Worm (Caenorhabditis elegans): ENCODE results near the gene tbx-37.

The tbx-37 gene

DNA sequence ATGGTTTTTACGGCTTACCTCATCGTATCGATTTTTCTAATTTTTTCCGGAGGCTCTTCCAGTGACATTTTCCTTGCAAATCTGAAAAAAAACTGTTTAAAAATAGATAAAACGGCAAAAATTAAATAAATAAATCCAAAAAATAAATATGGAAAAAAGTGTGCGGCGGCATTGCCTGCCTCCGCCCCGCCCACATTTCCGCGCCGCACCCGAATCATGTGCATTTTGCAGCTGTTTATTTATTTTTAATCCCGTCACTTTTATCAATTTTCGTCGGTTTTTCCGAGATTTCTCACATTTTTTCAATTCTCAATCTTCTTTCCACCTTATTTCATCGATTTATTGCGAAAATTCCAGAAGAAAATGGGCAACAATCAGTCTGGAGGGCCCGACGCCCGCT, 9.9 kb upstream of the tbx-37 start, which contains the start of the genes Y47D3A.14 and aakb-2 (continued):
- TF ChIP-seq snpc-4 (GFP tag; optimal IDR thresholded peaks at IDR 0.05) (no peak), snpc-4 (tag; optimal IDR thresholded peaks at IDR 0.05) (peak in 1 of 4 experiments; percentile 6), rpc-1 (optimal IDR thresholded peaks at IDR 0.05) (peak; percentile 19), rpc-1 (tag; optimal IDR thresholded peaks at IDR 0.05) (no peak), snpc-3.4 (tag; optimal IDR thresholded peaks at IDR 0.05) (peak; percentile 39)

ce11 chrIII:11234742-11235141, 7.8 kb upstream of the tbx-37 start, which contains the start of gene Y47D3A.34:
Gene Y47D3A.34 (minus strand): TSS chrIII:11234861.
- TF ChIP-seq snpc-3.4 (tag; optimal IDR thresholded peaks at IDR 0.05) = no peak
- no peak for TF ChIP-seq lsl-1 (GFP tag; optimal IDR thresholded peaks at IDR 0.05)
- TF ChIP-seq ccch-3 (GFP tag; optimal IDR thresholded peaks at IDR 0.05) = no peak
- TF ChIP-seq ceh-58 (GFP tag; IDR thresholded peaks at IDR 0.05) = no peak
- TF ChIP-seq B0336.3 (GFP tag; IDR thresholded peaks at IDR 0.05) = no peak

ce11 chrIII:11231969-11232368, 5.0 kb upstream of the tbx-37 start, which contains the start of gene elo-8:
Gene elo-8 (minus strand): TSS chrIII:11232069.
- TF ChIP-seq B0019.2 (GFP tag; conservative IDR thresholded peaks at IDR 0.05) = no peak
- no peak for TF ChIP-seq madf-10 (tag; optimal IDR thresholded peaks at IDR 0.05)
- TF ChIP-seq attf-6 (GFP tag; IDR thresholded peaks at IDR 0.05) = no peak
- TF ChIP-seq Y56A3A.18 (GFP tag; IDR thresholded peaks at IDR 0.05) = no peak
- no peak for TF ChIP-seq ceh-40 (GFP tag; IDR thresholded peaks at IDR 0.05)
- no peak for TF ChIP-seq rpc-1 (optimal IDR thresholded peaks at IDR 0.05)
- TF ChIP-seq rpc-1 (tag; optimal IDR thresholded peaks at IDR 0.05) = no peak
- TF ChIP-seq lir-1 (GFP tag; conservative IDR thresholded peaks at IDR 0.05) = no peak
- no peak for TF ChIP-seq dpl-1 (GFP tag; optimal IDR thresholded peaks at IDR 0.05)

DNA sequence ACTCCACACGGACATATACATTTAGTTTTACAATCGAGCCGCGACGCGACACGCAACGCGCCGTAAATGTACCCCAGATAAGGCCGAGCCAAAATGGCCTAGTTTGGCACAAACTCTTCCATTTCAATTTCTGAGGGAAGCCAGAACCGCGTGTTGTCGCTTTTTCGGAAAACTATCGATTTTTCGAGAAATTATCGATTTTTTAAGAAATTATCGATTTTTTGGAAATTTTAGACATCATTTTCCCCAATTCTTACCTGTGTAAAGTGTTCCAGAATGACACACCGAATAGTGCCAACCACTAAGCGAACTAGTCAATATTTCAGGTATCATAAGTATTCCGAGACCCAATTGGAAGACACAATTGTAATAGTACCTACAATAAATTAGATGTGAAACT, 4.5 kb upstream of the tbx-37 start:
- TF ChIP-seq C17E4.6 (GFP tag; IDR thresholded peaks at IDR 0.05) (no peak), him-1 (tag; optimal IDR thresholded peaks at IDR 0.05) (no peak), ztf-22 (GFP tag; optimal IDR thresholded peaks at IDR 0.05) (no peak), F22D6.2 (tag; optimal IDR thresholded peaks at IDR 0.05) (no peak), sdz-38 (tag; optimal IDR thresholded peaks at IDR 0.05) (no peak), ama-1 (optimal IDR thresholded peaks at IDR 0.05) (no peak), ama-1 (GFP tag; optimal IDR thresholded peaks at IDR 0.05) (no peak), bed-2 (GFP tag; IDR thresholded peaks at IDR 0.05) (no peak), lin-35 (GFP tag; optimal IDR thresholded peaks at IDR 0.05) (no peak), nfya-2 (GFP tag; IDR thresholded peaks at IDR 0.05) (no peak), F57A8.1 (GFP tag; optimal IDR thresholded peaks at IDR 0.05) (no peak), zim-3 (tag; optimal IDR thresholded peaks at IDR 0.05) (no peak), ztf-18 (tag; optimal IDR thresholded peaks at IDR 0.05) (no peak), ceh-79 (tag; optimal IDR thresholded peaks at IDR 0.05) (no peak), hmg-20 (GFP tag; IDR thresholded peaks at IDR 0.05) (no peak), F55B11.4 (tag; optimal IDR thresholded peaks at IDR 0.05; ENCODE audit: borderline replicate concordance, insufficient read depth) (no peak), D2030.7 (GFP tag; IDR thresholded peaks at IDR 0.05) (no peak), nfyb-1 (GFP tag; IDR thresholded peaks at IDR 0.05) (no peak), lir-1 (GFP tag; conservative IDR thresholded peaks at IDR 0.05) (no peak), rec-8 (tag; optimal IDR thresholded peaks at IDR 0.05) (no peak)

Data from whole organism, young adult.